Worm (Caenorhabditis elegans): ENCODE measurements around the gene srsy-1.
"Not testable (repeated sequence)": the region's sequence is repeated elsewhere in the genome, so short reads cannot be mapped to it uniquely, and the experiment has no call there.

DNA sequence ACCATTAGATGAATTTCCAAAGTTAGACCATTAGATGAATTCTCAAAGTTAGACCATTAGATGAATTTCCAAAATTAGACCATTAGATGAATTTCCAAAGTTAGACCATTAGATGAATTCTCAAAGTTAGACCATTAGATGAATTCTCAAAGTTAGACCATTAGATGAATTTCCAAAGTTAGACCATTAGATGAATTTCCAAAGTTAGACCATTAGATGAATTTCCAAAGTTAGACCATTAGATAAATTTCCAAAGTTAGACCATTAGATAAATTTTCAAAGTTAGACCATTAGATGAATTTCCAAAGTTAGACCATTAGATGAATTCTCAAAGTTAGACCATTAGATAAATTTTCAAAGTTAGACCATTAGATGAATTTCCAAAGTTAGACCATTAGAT is 18.4 kb upstream of the srsy-1 start:
- not testable (repeated sequence) for TF ChIP-seq fkh-3 (tag; optimal IDR thresholded peaks at IDR 0.05); dpff-1 (tag; optimal IDR thresholded peaks at IDR 0.05); nhr-120 (GFP tag; IDR thresholded peaks at IDR 0.05); pha-4 (tag; optimal IDR thresholded peaks at IDR 0.05); bed-2 (GFP tag; IDR thresholded peaks at IDR 0.05); zim-3 (tag; optimal IDR thresholded peaks at IDR 0.05)

Data from whole organism, young adult.